Worm (Caenorhabditis elegans): ENCODE data around the gene ttr-22.

ce11 chrV:12198545-12198944 lies 42.7 kb upstream of the ttr-22 start, which contains the start of gene lon-3:
- TF ChIP-seq skn-1 (tag; optimal IDR thresholded peaks at IDR 0.05) = no peak
- no peak for TF ChIP-seq snpc-4 (tag; optimal IDR thresholded peaks at IDR 0.05)
- TF ChIP-seq lsy-2 (tag; optimal IDR thresholded peaks at IDR 0.05) = no peak

All from whole organism, L2 larva.